Fruit fly (Drosophila melanogaster) whole organism, prepupa: ENCODE data around the gene Glg1.

Experiments
- CG11902 ChIP-seq: fragments of 200-800 bp; sonication (Bioruptor generic); optimal IDR thresholded peaks from 3 replicates; lab custom pipeline; 2016; ENCODE audit warnings: missing biosample characterization, missing genetic modification characterization
- CG6792 ChIP-seq: fragments of 200-800 bp; sonication (Bioruptor generic); optimal IDR thresholded peaks from 3 replicates; lab custom pipeline; 2016; ENCODE audit warnings: missing biosample characterization, missing genetic modification characterization
- CG9139 ChIP-seq: fragments of 200-800 bp; sonication (Bioruptor generic); optimal IDR thresholded peaks from 3 replicates; lab custom pipeline; 2017; ENCODE audit warnings: missing biosample characterization, mild to moderate bottlenecking, missing genetic modification characterization
- Eip75B ChIP-seq: fragments of 200-800 bp; sonication (Bioruptor generic); optimal IDR thresholded peaks from 3 replicates; lab custom pipeline; 2016; ENCODE audit warnings: missing biosample characterization, missing genetic modification characterization
- Lpt ChIP-seq: fragments of 200-800 bp; sonication (Bioruptor generic); optimal IDR thresholded peaks from 3 replicates; lab custom pipeline; 2016; ENCODE audit warnings: missing biosample characterization, missing genetic modification characterization

DNA sequence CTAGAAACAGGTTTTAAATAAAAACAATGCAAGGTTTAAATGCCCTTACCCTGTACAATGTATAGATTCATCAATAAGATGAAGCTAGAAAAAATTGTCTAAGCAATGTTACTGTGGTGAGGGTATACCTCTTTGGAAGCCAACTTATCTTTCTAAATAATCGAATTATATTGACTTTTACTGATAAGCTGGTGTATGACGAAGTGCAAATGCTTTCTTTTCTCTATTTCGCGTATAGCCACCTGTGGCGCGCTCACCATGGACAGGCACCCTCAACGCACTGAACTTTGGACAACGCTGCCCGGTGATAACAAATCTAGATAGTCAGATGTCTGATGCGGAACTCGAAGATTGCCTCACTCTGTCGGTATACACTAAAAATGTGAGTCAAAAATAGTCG is 5.4 kb downstream of the Glg1 start:
- TF ChIP-seq CG11902 (no peak), CG6792 (no peak), Lpt (GFP tag; lab: Kevin White, UChicago) (no peak), Eip75B (GFP tag; lab: Kevin White, UChicago) (no peak), CG9139 (no peak)
